Fruit fly (Drosophila melanogaster) Kc167 (cell line): ENCODE results near the gene Roc1a.

Experiments used
- Myc ChIP-seq: fragments of >200 bp; optimal IDR thresholded peaks from 2 replicates; lab custom pipeline; 2017; ENCODE audit warnings: missing external identifiers
- psq ChIP-seq: fragments of >200 bp; optimal IDR thresholded peaks from 2 replicates; lab custom pipeline; 2017; ENCODE audit warnings: missing external identifiers
- ttk ChIP-seq: sonication (Bioruptor generic); optimal IDR thresholded peaks from 2 replicates; lab custom pipeline; 2017; ENCODE audit warnings: missing external identifiers

- TF ChIP-seq psq (lab: Kevin White, UChicago), result no peak
- no peak for TF ChIP-seq ttk
- no peak for TF ChIP-seq Myc (lab: Kevin White, UChicago)
These were observed 29.7 kb upstream of the Roc1a start for dm6 chrX:617477-617795.
